Worm (Caenorhabditis elegans): ENCODE measurements around the gene mam-7.

DNA sequence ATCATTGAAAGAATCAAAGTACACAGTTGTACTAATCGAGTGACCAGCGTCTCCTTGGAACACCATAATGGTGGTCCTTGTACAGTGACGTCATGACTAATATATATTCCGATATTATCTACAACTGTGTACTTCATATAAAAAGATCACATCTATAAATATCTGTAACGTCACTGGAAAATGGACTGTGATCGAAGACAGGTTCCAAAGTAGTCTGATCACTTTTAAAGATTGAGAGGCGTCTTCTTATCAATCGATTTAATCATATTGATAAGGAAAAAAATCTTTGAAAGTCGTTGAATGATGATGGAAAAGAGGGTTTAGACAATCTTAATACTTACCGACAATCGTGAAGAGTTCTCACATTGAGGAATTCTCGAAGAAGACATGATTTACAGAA is 34.9 kb upstream of the mam-7 start:
- TF ChIP-seq mec-3 (tag; optimal IDR thresholded peaks at IDR 0.05; ENCODE audit: borderline replicate concordance) (no peak), ref-2 (tag; optimal IDR thresholded peaks at IDR 0.05) (no peak), C38D4.7 (GFP tag; optimal IDR thresholded peaks at IDR 0.05) (no peak), nfya-1 (tag; optimal IDR thresholded peaks at IDR 0.05) (no peak), lin-11 (tag; optimal IDR thresholded peaks at IDR 0.05) (no peak), pax-1 (tag; optimal IDR thresholded peaks at IDR 0.05) (no peak), sox-4 (tag; optimal IDR thresholded peaks at IDR 0.05) (no peak), ceh-14 (tag; optimal IDR thresholded peaks at IDR 0.05) (no peak), unc-86 (tag; optimal IDR thresholded peaks at IDR 0.05) (no peak), nhr-11 (tag; optimal IDR thresholded peaks at IDR 0.05) (no peak), ama-1 (optimal IDR thresholded peaks at IDR 0.05) (no peak), syd-9 (tag; optimal IDR thresholded peaks at IDR 0.05) (no peak)

Data from whole organism, late embryonic.